Worm (Caenorhabditis elegans) whole organism, midembryonic: Measurements from ENCODE around the gene C26B9.5.

Source experiments
- T22C8.4 ChIP-seq: fragments of 200-800 bp; sonication (Bioruptor generic); IDR thresholded peaks from 2 replicates; pipeline ENCODE4 v1.3.6; 2022; ENCODE audit warnings: missing genetic modification characterization, missing compliant biosample characterization
- cog-1 ChIP-seq: sonication (generic microtip); optimal IDR thresholded peaks from 2 replicates; lab custom pipeline; 2016; ENCODE audit warnings: missing genetic modification characterization, missing compliant biosample characterization
- flt-1 ChIP-seq: fragments of 200-800 bp; sonication (Bioruptor generic); IDR thresholded peaks from 2 replicates; pipeline ENCODE4 v1.3.6; 2022; ENCODE audit warnings: missing genetic modification characterization, missing compliant biosample characterization
- klf-2 ChIP-seq: fragments of 200-800 bp; sonication (Bioruptor generic); conservative IDR thresholded peaks from 2 replicates; pipeline ENCODE4 v1.3.6; 2022; ENCODE audit warnings: missing genetic modification reagents, missing genetic modification characterization, missing compliant biosample characterization
- med-1 ChIP-seq: sonication (generic microtip); optimal IDR thresholded peaks from 2 replicates; lab custom pipeline; 2017; ENCODE audit warnings: missing genetic modification characterization, mild to moderate bottlenecking, missing compliant biosample characterization, antibody characterized with exemption, missing genetic modification reagents; ENCODE audit not compliant: insufficient read depth
- ref-1 ChIP-seq: fragments of 200-800 bp; sonication (Bioruptor generic); conservative IDR thresholded peaks from 2 replicates; pipeline ENCODE4 v1.3.6; 2022; ENCODE audit warnings: missing genetic modification reagents, missing genetic modification characterization, missing compliant biosample characterization
- tab-1 ChIP-seq: fragments of 200-800 bp; sonication (Bioruptor generic); IDR thresholded peaks from 2 replicates; pipeline ENCODE4 v1.3.6; 2022; ENCODE audit warnings: missing genetic modification characterization, missing compliant biosample characterization
- ztf-23 ChIP-seq: fragments of 200-800 bp; sonication (Bioruptor generic); IDR thresholded peaks from 2 replicates; pipeline ENCODE4 v1.3.6; 2022; ENCODE audit warnings: missing genetic modification reagents, missing genetic modification characterization, missing compliant biosample characterization
- ztf-29 ChIP-seq: fragments of 200-800 bp; sonication (Bioruptor generic); IDR thresholded peaks from 2 replicates; pipeline ENCODE4 v1.3.6; 2022; ENCODE audit warnings: missing genetic modification reagents, missing genetic modification characterization, missing compliant biosample characterization

C26B9.5 gene

ce11 chrX:5342007-5342406 lies 12.7 kb downstream of the C26B9.5 start, which contains the start of gene C26B9.7:
TSS of gene C26B9.7 (plus strand) at chrX:5342307.
- TF ChIP-seq med-1 (GFP tag; lab: Kevin White, UChicago) (no peak), flt-1 (GFP tag; lab: Robert Waterston, UW) (no peak), cog-1 (tag; lab: Kevin White, UChicago) (no peak), tab-1 (GFP tag; lab: Robert Waterston, UW) (no peak), klf-2 (no peak), T22C8.4 (no peak), ztf-29 (GFP tag; lab: Robert Waterston, UW) (no peak), ztf-23 (GFP tag; lab: Robert Waterston, UW) (no peak), ref-1 (GFP tag; lab: Robert Waterston, UW) (no peak)

ce11 chrX:5344287-5344686 lies 15.0 kb downstream of the C26B9.5 start, which contains the start of gene C26B9.1:
TSS of gene C26B9.1 (plus strand) at chrX:5344587.
- TF ChIP-seq cog-1 (tag; lab: Kevin White, UChicago) (no peak), med-1 (GFP tag; lab: Kevin White, UChicago) (no peak), flt-1 (GFP tag; lab: Robert Waterston, UW) (no peak), ztf-29 (GFP tag; lab: Robert Waterston, UW) (no peak), tab-1 (GFP tag; lab: Robert Waterston, UW) (no peak), ztf-23 (GFP tag; lab: Robert Waterston, UW) (no peak), klf-2 (no peak), T22C8.4 (no peak)

- TF ChIP-seq ref-1 (GFP tag; lab: Robert Waterston, UW), result no peak
- TF ChIP-seq ztf-29 (GFP tag; lab: Robert Waterston, UW), result no peak
- TF ChIP-seq med-1 (GFP tag; lab: Kevin White, UChicago), result no peak
- no peak for TF ChIP-seq cog-1 (tag; lab: Kevin White, UChicago)
- no peak for TF ChIP-seq ztf-23 (GFP tag; lab: Robert Waterston, UW)
- no peak for TF ChIP-seq flt-1 (GFP tag; lab: Robert Waterston, UW)
- TF ChIP-seq klf-2, result no peak
- TF ChIP-seq T22C8.4, result no peak
- no peak for TF ChIP-seq tab-1 (GFP tag; lab: Robert Waterston, UW)
Observed at ce11 chrX:5346303-5346702, 17.0 kb downstream of the C26B9.5 start.

- TF ChIP-seq cog-1 (tag; lab: Kevin White, UChicago), result no peak
- no peak for TF ChIP-seq flt-1 (GFP tag; lab: Robert Waterston, UW)
- no peak for TF ChIP-seq tab-1 (GFP tag; lab: Robert Waterston, UW)
- no peak for TF ChIP-seq ztf-29 (GFP tag; lab: Robert Waterston, UW)
- TF ChIP-seq ref-1 (GFP tag; lab: Robert Waterston, UW), result no peak
- TF ChIP-seq med-1 (GFP tag; lab: Kevin White, UChicago), result no peak
- TF ChIP-seq ztf-23 (GFP tag; lab: Robert Waterston, UW), result no peak
- no peak for TF ChIP-seq T22C8.4
- no peak for TF ChIP-seq klf-2
Observed at ce11 chrX:5347856-5348255, 18.6 kb downstream of the C26B9.5 start.

- no peak for TF ChIP-seq cog-1 (tag; lab: Kevin White, UChicago)
- TF ChIP-seq flt-1 (GFP tag; lab: Robert Waterston, UW), result no peak
- TF ChIP-seq ref-1 (GFP tag; lab: Robert Waterston, UW), result no peak
- TF ChIP-seq med-1 (GFP tag; lab: Kevin White, UChicago), result no peak
- TF ChIP-seq klf-2, result no peak
- no peak for TF ChIP-seq ztf-23 (GFP tag; lab: Robert Waterston, UW)
- TF ChIP-seq T22C8.4, result no peak
- TF ChIP-seq tab-1 (GFP tag; lab: Robert Waterston, UW), result no peak
- no peak for TF ChIP-seq ztf-29 (GFP tag; lab: Robert Waterston, UW)
Observed at ce11 chrX:5348529-5349148, 19.4 kb downstream of the C26B9.5 start, which contains the start of gene syx-3. TSS of gene syx-3 (plus strand) at chrX:5349098.

- TF ChIP-seq tab-1 (GFP tag; lab: Robert Waterston, UW) (no peak), klf-2 (0 out of 2 replicates have a peak, but pooled peaks have one; percentile 9), cog-1 (tag; lab: Kevin White, UChicago) (no peak), ztf-23 (GFP tag; lab: Robert Waterston, UW) (peak; percentile 72; the same call in 1 of the 2 replicates), flt-1 (GFP tag; lab: Robert Waterston, UW) (peak; percentile 57; the same call in 1 of the 2 replicates), ztf-29 (GFP tag; lab: Robert Waterston, UW) (no peak), med-1 (GFP tag; lab: Kevin White, UChicago) (no peak), T22C8.4 (no peak), ref-1 (GFP tag; lab: Robert Waterston, UW) (no peak)
Observed at ce11 chrX:5354022-5354876, 25.0 kb downstream of the C26B9.5 start, which contains the start of gene pfn-2. TSS of gene pfn-2 (minus strand) at chrX:5354072.

- TF ChIP-seq ref-1 (GFP tag; lab: Robert Waterston, UW), result no peak
- no peak for TF ChIP-seq cog-1 (tag; lab: Kevin White, UChicago)
- no peak for TF ChIP-seq ztf-29 (GFP tag; lab: Robert Waterston, UW)
- TF ChIP-seq T22C8.4, result no peak
- no peak for TF ChIP-seq ztf-23 (GFP tag; lab: Robert Waterston, UW)
- TF ChIP-seq med-1 (GFP tag; lab: Kevin White, UChicago), result no peak
- TF ChIP-seq flt-1 (GFP tag; lab: Robert Waterston, UW), result no peak
Observed at ce11 chrX:5355253-5355652, 26.0 kb downstream of the C26B9.5 start.

- peak; percentile 23 for TF ChIP-seq cog-1 (tag; lab: Kevin White, UChicago)
- no peak for TF ChIP-seq ref-1 (GFP tag; lab: Robert Waterston, UW)
Observed at ce11 chrX:5360682-5361081, 31.4 kb downstream of the C26B9.5 start.
